Worm (Caenorhabditis elegans): ENCODE data around the gene srd-41.

Gene srd-41

DNA sequence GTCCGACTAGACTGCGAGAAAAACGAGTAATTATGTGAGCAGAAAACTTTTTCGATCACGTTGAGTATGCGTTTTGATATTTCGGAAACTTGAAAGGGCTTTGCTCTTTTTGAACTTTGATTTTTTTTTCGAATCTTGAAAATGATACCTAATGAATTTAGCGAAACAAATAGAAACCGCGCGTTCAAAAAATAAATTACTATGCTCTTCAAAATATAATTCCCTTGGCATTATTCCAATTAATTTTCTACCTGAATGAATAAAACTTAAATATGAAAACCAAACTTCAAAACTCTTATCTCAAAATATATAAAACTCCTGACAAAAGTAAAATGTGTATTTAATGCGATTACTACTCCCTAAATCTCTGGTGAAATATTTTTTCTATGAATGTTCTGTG lies 11.3 kb upstream of the srd-41 start, which contains the start of gene xtr-2:
TSS of gene xtr-2 (plus strand) at position 301 of the 400 bp plus-strand sequence.
- no peak for TF ChIP-seq egl-27 (tag; optimal IDR thresholded peaks at IDR 0.05)
- no peak for TF ChIP-seq spr-3 (GFP tag; optimal IDR thresholded peaks at IDR 0.05)
- TF ChIP-seq gei-8 (GFP tag; optimal IDR thresholded peaks at IDR 0.05), result no peak

DNA sequence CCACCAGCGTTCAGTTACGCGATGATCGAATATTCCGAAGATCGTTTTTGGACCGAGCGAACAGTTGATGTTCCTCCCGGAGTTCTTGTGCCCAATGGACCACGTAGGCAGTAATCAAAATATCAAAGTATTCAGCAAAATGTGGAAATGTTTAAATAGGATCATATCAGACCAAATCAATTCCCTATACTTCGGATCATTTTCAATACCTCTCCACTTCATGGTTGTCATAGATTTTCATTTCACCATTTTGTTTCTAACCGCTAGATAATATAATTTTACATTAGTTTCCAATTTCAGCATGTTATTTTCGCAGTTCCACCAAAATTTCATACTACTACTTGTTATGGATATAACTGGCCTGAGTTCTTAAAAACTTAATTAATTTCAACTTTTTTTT lies 9.0 kb upstream of the srd-41 start:
- peak in 1 of 2 experiments; percentile 91 for TF ChIP-seq unc-62 (GFP tag; optimal IDR thresholded peaks at IDR 0.05 in 1 of 2)
- no peak for TF ChIP-seq unc-62 (tag; optimal IDR thresholded peaks at IDR 0.05)
- no peak for TF ChIP-seq nhr-6 (tag; optimal IDR thresholded peaks at IDR 0.05)

DNA sequence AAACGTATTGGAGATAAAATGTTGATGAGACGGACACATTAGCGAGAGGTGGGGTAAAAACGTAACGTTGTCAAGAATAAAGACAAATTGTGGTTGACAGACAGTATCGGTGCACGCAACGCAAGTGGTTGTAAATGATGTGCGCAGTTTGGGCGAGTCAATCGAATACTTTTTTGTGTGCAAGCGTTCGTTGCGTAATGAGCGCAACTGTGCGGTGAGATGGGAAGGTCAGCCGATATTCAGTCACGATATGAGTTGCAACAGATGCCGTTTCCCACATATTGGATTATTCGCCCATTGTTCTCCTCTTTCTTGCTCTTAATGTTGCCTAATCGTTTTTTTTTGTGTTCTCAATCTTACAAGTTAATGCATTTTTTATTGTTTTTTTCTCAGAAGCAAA lies 5.8 kb upstream of the srd-41 start, which contains the start of gene ceh-40:
TSS of gene ceh-40 (minus strand) at position 41 of the 400 bp plus-strand sequence.
- TF ChIP-seq lim-7 (GFP tag; IDR thresholded peaks at IDR 0.05) (no peak), unc-62 (GFP tag; optimal IDR thresholded peaks at IDR 0.05 in 1 of 2) (peak in 1 of 2 experiments; percentile 48), unc-62 (tag; optimal IDR thresholded peaks at IDR 0.05) (no peak)

DNA sequence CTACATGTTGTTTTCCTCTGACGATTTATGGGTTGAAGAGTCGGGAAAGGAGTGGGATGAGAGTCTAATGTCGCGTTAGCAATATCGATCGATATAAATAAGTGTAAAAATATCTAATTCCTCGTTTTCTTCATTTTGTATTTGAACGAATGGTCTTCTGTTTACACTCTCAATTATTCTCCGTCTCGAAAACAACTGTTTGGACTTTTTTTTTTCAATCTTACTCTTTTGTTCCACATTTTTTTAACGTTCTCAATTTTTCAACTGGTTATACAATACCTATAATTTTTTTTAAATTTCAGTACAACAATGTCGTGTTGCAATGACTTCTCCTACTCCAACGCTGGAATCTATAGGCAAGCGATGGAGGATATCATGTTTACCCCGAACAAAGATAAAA lies 5.2 kb upstream of the srd-41 start, which contains the start of gene F17A2.13:
TSS of gene F17A2.13 (plus strand) at position 301 of the 400 bp plus-strand sequence.
- no peak for TF ChIP-seq mdl-1 (tag; optimal IDR thresholded peaks at IDR 0.05)
- TF ChIP-seq ztf-7 (tag; optimal IDR thresholded peaks at IDR 0.05), result no peak
- TF ChIP-seq set-16 (GFP tag; IDR thresholded peaks at IDR 0.05), result no peak
- TF ChIP-seq F49E8.2 (tag; optimal IDR thresholded peaks at IDR 0.05; ENCODE audit: borderline replicate concordance), result no peak
- no peak for TF ChIP-seq dmd-8 (GFP tag; IDR thresholded peaks at IDR 0.05)

DNA sequence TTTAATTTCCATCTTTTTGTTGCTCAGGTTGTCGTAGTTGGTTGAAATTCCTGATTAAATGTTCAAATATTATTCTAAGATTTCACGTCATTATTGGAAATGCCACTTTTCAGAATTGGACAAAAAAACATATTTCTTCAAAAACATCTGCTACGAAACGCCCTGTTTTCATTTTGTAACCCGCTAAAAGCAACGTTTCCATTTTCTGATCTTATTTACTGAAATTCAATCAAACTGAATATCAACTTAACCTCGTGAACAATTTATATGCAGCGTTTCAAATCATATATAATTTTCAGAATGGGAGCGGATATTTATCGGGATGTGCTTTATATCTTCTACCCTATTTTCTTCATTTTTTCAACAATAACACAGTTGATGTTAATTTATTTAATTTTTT lies 3.1 kb upstream of the srd-41 start, which contains the start of gene srd-40:
TSS of gene srd-40 (plus strand) at position 301 of the 400 bp plus-strand sequence.
- no peak for TF ChIP-seq sdz-12 (GFP tag; optimal IDR thresholded peaks at IDR 0.05)
- no peak for TF ChIP-seq zfp-2 (tag; optimal IDR thresholded peaks at IDR 0.05)
- no peak for TF ChIP-seq php-3 (GFP tag; IDR thresholded peaks at IDR 0.05)
- no peak for TF ChIP-seq lin-39 (tag; optimal IDR thresholded peaks at IDR 0.05)
- TF ChIP-seq daf-8 (GFP tag; IDR thresholded peaks at IDR 0.05), result no peak

DNA sequence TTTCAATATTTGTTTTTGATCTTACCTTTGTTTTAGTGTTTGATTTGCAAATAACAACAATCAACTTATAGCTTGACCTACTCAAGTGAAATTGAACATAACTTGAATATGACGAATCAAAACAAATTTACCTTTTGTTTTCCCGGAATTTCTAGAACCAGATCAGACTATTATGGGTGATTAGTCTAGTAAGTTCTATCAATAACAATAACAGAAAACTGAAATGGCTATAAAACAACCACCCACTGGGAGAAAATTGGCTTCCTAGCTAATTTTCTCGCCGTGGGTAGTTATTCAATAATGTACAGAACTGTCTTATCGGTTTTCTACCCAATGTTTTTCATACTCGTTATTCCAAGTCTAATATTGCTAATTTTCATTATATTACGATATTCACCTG lies 2.2 kb downstream of the srd-41 start, which contains the start of gene srd-45:
TSS of gene srd-45 (plus strand) at position 301 of the 400 bp plus-strand sequence.
- TF ChIP-seq spr-3 (GFP tag; optimal IDR thresholded peaks at IDR 0.05), result no peak
- peak in 1 of 2 experiments; percentile 7 for TF ChIP-seq unc-62 (GFP tag; optimal IDR thresholded peaks at IDR 0.05 in 1 of 2)
- TF ChIP-seq unc-62 (tag; optimal IDR thresholded peaks at IDR 0.05), result no peak
- TF ChIP-seq ceh-82 (tag; optimal IDR thresholded peaks at IDR 0.05), result no peak

DNA sequence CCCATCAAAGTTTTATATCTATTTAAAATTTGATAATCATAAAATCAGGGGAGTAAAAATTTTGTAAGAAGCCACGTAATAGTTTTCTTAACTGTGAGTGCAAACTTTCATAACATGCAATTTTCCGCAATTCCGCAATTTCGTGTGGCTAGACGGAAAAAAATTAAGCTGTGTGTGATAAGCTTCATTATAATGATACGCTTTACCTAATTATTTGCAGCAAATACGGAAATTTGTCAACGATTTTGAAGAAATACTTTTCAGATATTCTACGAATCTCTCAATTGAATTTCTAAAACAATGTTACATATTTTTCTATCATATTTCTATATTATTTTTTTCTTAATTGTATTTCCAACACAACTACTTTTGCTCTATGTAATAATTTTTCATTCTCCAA lies 5.3 kb downstream of the srd-41 start, which contains the start of gene srd-46:
TSS of gene srd-46 (plus strand) at position 301 of the 400 bp plus-strand sequence.
- TF ChIP-seq lin-13 (GFP tag; optimal IDR thresholded peaks at IDR 0.05), result no peak
- no peak for TF ChIP-seq nhr-42 (GFP tag; IDR thresholded peaks at IDR 0.05)
- TF ChIP-seq snpc-4 (tag; optimal IDR thresholded peaks at IDR 0.05), result no peak
- TF ChIP-seq zip-2 (tag; optimal IDR thresholded peaks at IDR 0.05), result no peak
- no peak for TF ChIP-seq egl-27 (tag; optimal IDR thresholded peaks at IDR 0.05)

DNA sequence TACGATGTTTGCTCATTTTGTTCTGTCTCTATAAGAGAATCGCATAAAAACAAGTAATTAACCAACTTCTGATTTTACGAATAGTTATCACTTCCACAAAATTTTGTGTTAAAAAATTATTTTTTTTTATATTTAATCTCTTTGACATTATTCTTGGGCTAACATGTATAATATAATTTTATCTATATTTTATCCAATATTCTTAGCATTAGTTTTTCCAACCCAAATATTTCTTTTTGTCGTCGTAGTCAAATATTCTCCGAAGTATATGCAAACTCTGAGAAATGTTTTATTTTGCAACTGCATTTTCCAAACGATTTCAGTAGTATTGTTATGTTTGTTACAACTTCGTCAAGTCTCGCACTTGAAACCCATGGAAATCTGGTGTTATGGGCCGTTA lies 7.0 kb downstream of the srd-41 start, which contains the start of gene srd-47:
TSS of gene srd-47 (plus strand) at position 164 of the 400 bp plus-strand sequence.
- TF ChIP-seq fkh-10 (GFP tag; optimal IDR thresholded peaks at IDR 0.05) (no peak), unc-62 (GFP tag; optimal IDR thresholded peaks at IDR 0.05 in 1 of 2) (peak in 1 of 2 experiments; percentile 56), unc-62 (tag; optimal IDR thresholded peaks at IDR 0.05) (no peak)

DNA sequence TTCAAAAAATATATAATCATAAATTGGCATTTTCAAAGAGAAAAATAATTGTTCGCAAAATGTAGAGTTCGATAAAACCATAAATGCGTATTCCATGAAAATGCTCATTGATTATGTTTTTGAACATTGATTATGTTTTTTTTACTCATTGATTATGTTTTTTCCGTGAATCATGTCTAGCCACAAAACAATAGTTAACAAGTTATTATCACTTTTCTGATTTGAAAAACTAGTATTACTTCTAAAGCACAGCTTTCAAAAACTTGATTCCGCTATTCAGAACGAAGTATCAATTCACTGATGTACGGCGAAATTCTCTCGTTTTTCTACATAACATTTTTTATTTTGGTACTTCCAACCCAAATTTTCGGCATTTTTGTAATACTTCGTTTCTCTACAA lies 9.3 kb downstream of the srd-41 start, which contains the start of gene srd-48:
TSS of gene srd-48 (plus strand) at position 301 of the 400 bp plus-strand sequence.
- no peak for TF ChIP-seq mes-2 (tag; optimal IDR thresholded peaks at IDR 0.05; ENCODE audit: poor library complexity, severe bottlenecking)

Measured in whole organism, L4 larva.